Fruit fly (Drosophila melanogaster): ENCODE measurements around the gene CG14969.
A peak's percentile ranks its signal among the peaks of the same experiment; 100 is the strongest.

Gene CG14969

dm6 chr3L:3381869-3382488, 47.2 kb upstream of the CG14969 start (continued):
- TF ChIP-seq CG14441 (GFP tag; IDR thresholded peaks at IDR 0.05), result peak; percentile 71
- TF ChIP-seq zfh2 (GFP tag; optimal IDR thresholded peaks at IDR 0.05), result peak; percentile 14
- peak; percentile 68; the same call in 2 of the 3 replicates for TF ChIP-seq CG11456 (GFP tag; IDR thresholded peaks at IDR 0.05)
- TF ChIP-seq CG12769 (tag; optimal IDR thresholded peaks at IDR 0.05), result peak; percentile 62
- TF ChIP-seq lab (GFP tag; optimal IDR thresholded peaks at IDR 0.05), result peak; percentile 61
- TF ChIP-seq Dek (tag; optimal IDR thresholded peaks at IDR 0.05), result peak; percentile 47
- TF ChIP-seq nmo (GFP tag; optimal IDR thresholded peaks at IDR 0.05), result peak; percentile 21
- no peak for TF ChIP-seq nerfin-2 (GFP tag; IDR thresholded peaks at IDR 0.05; ENCODE audit: partially characterized antibody)
- TF ChIP-seq CG31224 (GFP tag; IDR thresholded peaks at IDR 0.05), result peak; percentile 39; the same call in 1 of the 2 replicates
- peak; percentile 75 for TF ChIP-seq Sox102F (GFP tag; optimal IDR thresholded peaks at IDR 0.05)
- TF ChIP-seq E2f1 (GFP tag; IDR thresholded peaks at IDR 0.05), result 0 out of 2 replicates have a peak, but pooled peaks have one; percentile 21
- no peak for TF ChIP-seq Bteb2 (GFP tag; optimal IDR thresholded peaks at IDR 0.05)
- no peak for TF ChIP-seq Dip3 (GFP tag; optimal IDR thresholded peaks at IDR 0.05)
- TF ChIP-seq CG17186 (GFP tag; optimal IDR thresholded peaks at IDR 0.05), result no peak
- TF ChIP-seq chn (GFP tag; optimal IDR thresholded peaks at IDR 0.05), result no peak
- no peak for TF ChIP-seq D19A (tag; optimal IDR thresholded peaks at IDR 0.05)
- no peak for TF ChIP-seq Opbp (GFP tag; IDR thresholded peaks at IDR 0.05; ENCODE audit: partially characterized antibody)
- peak; percentile 6 for TF ChIP-seq D19B (GFP tag; optimal IDR thresholded peaks at IDR 0.05)
- TF ChIP-seq CG15073 (GFP tag; optimal IDR thresholded peaks at IDR 0.05), result no peak
- no peak for TF ChIP-seq CG8290 (GFP tag; optimal IDR thresholded peaks at IDR 0.05)
- peak in 1 of 2 experiments; percentile 54 for TF ChIP-seq CG8290 (tag; optimal IDR thresholded peaks at IDR 0.05)
- TF ChIP-seq vvl (GFP tag; IDR thresholded peaks at IDR 0.05), result peak; percentile 57
- peak; percentile 54 for TF ChIP-seq CG10147 (GFP tag; optimal IDR thresholded peaks at IDR 0.05)
- no peak for TF ChIP-seq mirr (GFP tag; optimal IDR thresholded peaks at IDR 0.05)
- TF ChIP-seq zf30C (GFP tag; optimal IDR thresholded peaks at IDR 0.05), result no peak
- no peak for TF ChIP-seq Lhr (GFP tag; optimal IDR thresholded peaks at IDR 0.05)
- no peak for TF ChIP-seq chm (GFP tag; IDR thresholded peaks at IDR 0.05)
- TF ChIP-seq so (GFP tag; IDR thresholded peaks at IDR 0.05), result 0 out of 3 replicates have a peak, but pooled peaks have one; percentile 49
- no peak for TF ChIP-seq Hey (tag; optimal IDR thresholded peaks at IDR 0.05)
- no peak for TF ChIP-seq maf-S (GFP tag; optimal IDR thresholded peaks at IDR 0.05)
- TF ChIP-seq CG6272 (GFP tag; IDR thresholded peaks at IDR 0.05), result no peak
- TF ChIP-seq CG17829 (tag; optimal IDR thresholded peaks at IDR 0.05), result no peak
- TF ChIP-seq ATbp (GFP tag; optimal IDR thresholded peaks at IDR 0.05), result peak; percentile 13
- TF ChIP-seq CG17359 (tag; optimal IDR thresholded peaks at IDR 0.05), result peak; percentile 60
- no peak for TF ChIP-seq cwo (GFP tag; optimal IDR thresholded peaks at IDR 0.05)
- TF ChIP-seq Xrp1 (GFP tag; IDR thresholded peaks at IDR 0.05), result peak; percentile 50
- peak; percentile 75 for TF ChIP-seq HLH3B (GFP tag; IDR thresholded peaks at IDR 0.05)
- TF ChIP-seq Oli (tag; optimal IDR thresholded peaks at IDR 0.05), result peak; percentile 32
- no peak for TF ChIP-seq CTCF (GFP tag; optimal IDR thresholded peaks at IDR 0.05)
- peak; percentile 42; the same call in 1 of the 2 replicates for TF ChIP-seq CG14667 (GFP tag; IDR thresholded peaks at IDR 0.05)
- TF ChIP-seq prd (optimal IDR thresholded peaks at IDR 0.05), result no peak
- peak; percentile 60; the same call in 2 of the 3 replicates for TF ChIP-seq prd (GFP tag; IDR thresholded peaks at IDR 0.05)
- TF ChIP-seq CG9817 (tag; optimal IDR thresholded peaks at IDR 0.05), result peak; percentile 44
- peak; percentile 22 for TF ChIP-seq CG12219 (GFP tag; optimal IDR thresholded peaks at IDR 0.05)
- TF ChIP-seq knrl (GFP tag; IDR thresholded peaks at IDR 0.05; ENCODE audit: partially characterized antibody), result no peak
- no peak for TF ChIP-seq CG10565 (GFP tag; optimal IDR thresholded peaks at IDR 0.05)
- TF ChIP-seq Hr3 (GFP tag; optimal IDR thresholded peaks at IDR 0.05), result no peak
- TF ChIP-seq Side (GFP tag; optimal IDR thresholded peaks at IDR 0.05), result no peak
- peak; percentile 80 for TF ChIP-seq Rfx (GFP tag; IDR thresholded peaks at IDR 0.05)
- TF ChIP-seq CG2889 (GFP tag; IDR thresholded peaks at IDR 0.05), result peak; percentile 47; the same call in 1 of the 3 replicates
- TF ChIP-seq CG8478 (optimal IDR thresholded peaks at IDR 0.05), result no peak
